Worm (Caenorhabditis elegans): ENCODE data around the gene W09D10.5.
A peak's percentile ranks its signal among the peaks of the same experiment; 100 is the strongest.

DNA sequence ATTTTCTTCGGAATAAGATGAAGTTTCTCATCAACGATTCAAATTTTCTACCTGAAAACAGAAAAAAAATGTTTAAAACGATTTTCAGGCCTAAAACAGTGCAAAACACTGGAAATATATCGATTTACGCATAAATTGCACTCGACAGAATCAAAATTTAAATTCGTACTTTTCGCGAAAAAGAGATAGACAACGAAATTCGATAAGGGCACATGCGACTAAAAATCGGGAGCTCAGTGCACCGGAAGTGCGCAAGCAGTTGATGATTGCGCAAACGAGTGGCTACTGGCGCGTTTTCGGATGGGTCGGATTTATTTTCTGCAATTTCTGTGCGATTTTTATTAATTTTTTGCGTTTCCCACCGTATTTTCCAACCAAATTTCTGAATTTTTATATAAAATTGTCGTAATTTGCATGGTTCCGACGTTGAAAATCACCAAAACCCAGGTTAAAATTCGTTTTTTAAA is 4.3 kb downstream of the W09D10.5 start, which contains the start of the genes Y39A1A.21 and Y39A1A.22:
- TF ChIP-seq elt-3 (tag; optimal IDR thresholded peaks at IDR 0.05) (no peak), lin-15B (tag; optimal IDR thresholded peaks at IDR 0.05) (peak; percentile 83), tbx-2 (tag; optimal IDR thresholded peaks at IDR 0.05) (peak; percentile 76), nhr-12 (tag; optimal IDR thresholded peaks at IDR 0.05) (no peak), ceh-28 (tag; optimal IDR thresholded peaks at IDR 0.05) (peak; percentile 67), ZK546.5 (tag; optimal IDR thresholded peaks at IDR 0.05) (no peak), ceh-16 (tag; optimal IDR thresholded peaks at IDR 0.05) (no peak), nhr-28 (tag; optimal IDR thresholded peaks at IDR 0.05) (no peak), fos-1 (tag; optimal IDR thresholded peaks at IDR 0.05) (no peak), nhr-23 (tag; optimal IDR thresholded peaks at IDR 0.05) (peak; percentile 63), skn-1 (tag; optimal IDR thresholded peaks at IDR 0.05) (peak; percentile 59), nhr-77 (tag; optimal IDR thresholded peaks at IDR 0.05) (no peak), lin-39 (tag; optimal IDR thresholded peaks at IDR 0.05) (peak; percentile 70), unc-39 (tag; optimal IDR thresholded peaks at IDR 0.05) (no peak)
